Fruit fly (Drosophila melanogaster): ENCODE data around the gene LSm-4.
A peak's percentile ranks its signal among the peaks of the same experiment; 100 is the strongest.

The LSm-4 gene

dm6 chr2L:10366525-10366924, 38.5 kb downstream of the LSm-4 start, which contains the start of gene CG5056 (continued):
- TF ChIP-seq nau (GFP tag; optimal IDR thresholded peaks at IDR 0.05) = no peak
- no peak for TF ChIP-seq Nf-YA (GFP tag; IDR thresholded peaks at IDR 0.05)
- no peak for TF ChIP-seq Mes4 (GFP tag; optimal IDR thresholded peaks at IDR 0.05)
- TF ChIP-seq vfl (GFP tag; optimal IDR thresholded peaks at IDR 0.05) = no peak
- TF ChIP-seq fu2 (GFP tag; optimal IDR thresholded peaks at IDR 0.05) = no peak
- TF ChIP-seq CG11247 (GFP tag; IDR thresholded peaks at IDR 0.05) = no peak
- peak; percentile 47 for TF ChIP-seq CG17829 (tag; optimal IDR thresholded peaks at IDR 0.05)
- peak; percentile 30; the same call in 1 of the 2 replicates for TF ChIP-seq CG14667 (GFP tag; IDR thresholded peaks at IDR 0.05)
- TF ChIP-seq crc (GFP tag; optimal IDR thresholded peaks at IDR 0.05) = no peak
- TF ChIP-seq CG8359 (GFP tag; optimal IDR thresholded peaks at IDR 0.05; ENCODE audit: borderline replicate concordance) = no peak
- peak; percentile 1 for TF ChIP-seq gro (GFP tag; optimal IDR thresholded peaks at IDR 0.05)
- TF ChIP-seq CG1647 (GFP tag; optimal IDR thresholded peaks at IDR 0.05) = no peak
- no peak for TF ChIP-seq TFAM (GFP tag; optimal IDR thresholded peaks at IDR 0.05)
- TF ChIP-seq org-1 (GFP tag; optimal IDR thresholded peaks at IDR 0.05) = no peak
- no peak for TF ChIP-seq E2f2 (GFP tag; IDR thresholded peaks at IDR 0.05)
- no peak for TF ChIP-seq CG12744 (GFP tag; optimal IDR thresholded peaks at IDR 0.05)
- peak in 1 of 2 experiments; percentile 88 for TF ChIP-seq Pdp1 (GFP tag; optimal IDR thresholded peaks at IDR 0.05)
- no peak for TF ChIP-seq CG9876 (GFP tag; optimal IDR thresholded peaks at IDR 0.05)
- no peak for TF ChIP-seq sna (GFP tag; IDR thresholded peaks at IDR 0.05; ENCODE audit: partially characterized antibody)
- no peak for TF ChIP-seq CG2202 (tag; optimal IDR thresholded peaks at IDR 0.05)
- no peak for TF ChIP-seq pita (GFP tag; optimal IDR thresholded peaks at IDR 0.05)
- TF ChIP-seq ash1 (GFP tag; optimal IDR thresholded peaks at IDR 0.05) = no peak
- TF ChIP-seq CG1233 (GFP tag; optimal IDR thresholded peaks at IDR 0.05) = no peak
- TF ChIP-seq kah (GFP tag; optimal IDR thresholded peaks at IDR 0.05) = no peak
- TF ChIP-seq CG3847 (GFP tag; IDR thresholded peaks at IDR 0.05) = no peak
- no peak for TF ChIP-seq tup (GFP tag; optimal IDR thresholded peaks at IDR 0.05)
- no peak for TF ChIP-seq Adf1 (GFP tag; IDR thresholded peaks at IDR 0.05)
- no peak for TF ChIP-seq gt (GFP tag; IDR thresholded peaks at IDR 0.05)
- peak; percentile 49 for TF ChIP-seq sens (GFP tag)
- TF ChIP-seq run (tag; optimal IDR thresholded peaks at IDR 0.05) = no peak
- no peak for TF ChIP-seq CG5953 (GFP tag; IDR thresholded peaks at IDR 0.05)
- TF ChIP-seq Oaz (GFP tag; IDR thresholded peaks at IDR 0.05) = no peak
- TF ChIP-seq zfh1 (GFP tag; IDR thresholded peaks at IDR 0.05) = no peak
- TF ChIP-seq Nf-YC (tag; optimal IDR thresholded peaks at IDR 0.05) = peak; percentile 53
- TF ChIP-seq Doc3 (GFP tag; IDR thresholded peaks at IDR 0.05; ENCODE audit: partially characterized antibody) = no peak
- peak; percentile 30 for TF ChIP-seq CG13424 (tag; optimal IDR thresholded peaks at IDR 0.05)
- TF ChIP-seq CG8924 (tag; optimal IDR thresholded peaks at IDR 0.05) = peak; percentile 59
- peak; percentile 64 for TF ChIP-seq cg (GFP tag; optimal IDR thresholded peaks at IDR 0.05)
- no peak for TF ChIP-seq twi (tag; optimal IDR thresholded peaks at IDR 0.05)
- TF ChIP-seq CG11093 (GFP tag; IDR thresholded peaks at IDR 0.05) = no peak
- peak in 1 of 3 experiments; percentile 77 for TF ChIP-seq Stat92E (GFP tag; optimal IDR thresholded peaks at IDR 0.05)
- no peak for TF ChIP-seq danr (GFP tag; IDR thresholded peaks at IDR 0.05)
- TF ChIP-seq CG14710 (tag; optimal IDR thresholded peaks at IDR 0.05) = peak; percentile 65
- peak; percentile 40 for TF ChIP-seq Ets97D (GFP tag; optimal IDR thresholded peaks at IDR 0.05)
- peak; percentile 16; the same call in 1 of the 2 replicates for TF ChIP-seq lmd (GFP tag; IDR thresholded peaks at IDR 0.05)
- 0 out of 2 replicates have a peak, but pooled peaks have one; percentile 39 for TF ChIP-seq CG13287 (GFP tag; IDR thresholded peaks at IDR 0.05; ENCODE audit: partially characterized antibody)
- no peak for TF ChIP-seq psq (GFP tag; optimal IDR thresholded peaks at IDR 0.05)
- no peak for TF ChIP-seq CG4854 (GFP tag; optimal IDR thresholded peaks at IDR 0.05)
- TF ChIP-seq pho (GFP tag; optimal IDR thresholded peaks at IDR 0.05) = no peak
- TF ChIP-seq YL-1 (GFP tag; optimal IDR thresholded peaks at IDR 0.05) = peak; percentile 78
- no peak for TF ChIP-seq pros (GFP tag; optimal IDR thresholded peaks at IDR 0.05)
- TF ChIP-seq Myb (GFP tag; optimal IDR thresholded peaks at IDR 0.05) = no peak

All from whole organism, embryonic.